Worm (Caenorhabditis elegans) whole organism, L4 larva: Measurements from ENCODE around the gene T21C9.9.

ENCODE experiments used
- D1046.2 ChIP-seq: fragments of 200-800 bp; sonication (Bioruptor generic); IDR thresholded peaks from 2 replicates; pipeline ENCODE4 v1.3.6; 2022; ENCODE audit warnings: missing genetic modification characterization, missing compliant biosample characterization
- F37D6.2 ChIP-seq: sonication (generic microtip); optimal IDR thresholded peaks from 2 replicates; lab custom pipeline; 2016; ENCODE audit warnings: mild to moderate bottlenecking, missing genetic modification characterization, missing compliant biosample characterization
- F49E8.2 ChIP-seq: sonication (generic microtip); optimal IDR thresholded peaks from 2 replicates; lab custom pipeline; 2016; ENCODE audit warnings: missing compliant biosample characterization, mild to moderate bottlenecking, missing genetic modification characterization, borderline replicate concordance
- R02D3.7 ChIP-seq: fragments of 150-350 bp; sonication (generic microtip); optimal IDR thresholded peaks from 3 replicates; lab custom pipeline; 2014; ENCODE audit warnings: missing biosample characterization, missing genetic modification characterization
- Y48G9A.11 ChIP-seq: fragments of 200-800 bp; sonication (Bioruptor generic); IDR thresholded peaks from 2 replicates; pipeline ENCODE4 v1.3.6; 2022; ENCODE audit warnings: missing genetic modification reagents, missing genetic modification characterization, missing compliant biosample characterization
- Y5F2A.4 ChIP-seq: fragments of 200-800 bp; sonication (Bioruptor generic); optimal IDR thresholded peaks from 2 replicates; lab custom pipeline; 2018; ENCODE audit warnings: mild to moderate bottlenecking, missing genetic modification characterization, missing compliant biosample characterization
- Y75B8A.6 ChIP-seq: fragments of 200-800 bp; sonication (Bioruptor generic); IDR thresholded peaks from 2 replicates; pipeline ENCODE4 v1.3.6; 2022; ENCODE audit warnings: missing genetic modification reagents, missing genetic modification characterization, missing compliant biosample characterization
- ZK546.5 ChIP-seq, 2 experiments: sonication (generic microtip); optimal IDR thresholded peaks; 2 replicates each; lab custom pipeline; 2017; ENCODE audit warnings: missing biosample characterization in 2 of 2, missing genetic modification characterization in 2 of 2
- aha-1 ChIP-seq: fragments of 150-350 bp; peaks from one replicate; lab custom pipeline; 2014; ENCODE audit warnings: missing biosample characterization, missing genetic modification characterization
- ceh-28 ChIP-seq: fragments of 150-350 bp; optimal IDR thresholded peaks from 2 replicates; lab custom pipeline; 2014; ENCODE audit warnings: missing biosample characterization, missing genetic modification reagents, missing genetic modification characterization
- ceh-32 ChIP-seq: sonication (generic microtip); optimal IDR thresholded peaks from 2 replicates; lab custom pipeline; 2016; ENCODE audit warnings: mild to moderate bottlenecking, missing genetic modification characterization, missing compliant biosample characterization; ENCODE audit not compliant: poor library complexity
- cey-2 ChIP-seq: sonication (generic microtip); optimal IDR thresholded peaks from 3 replicates; lab custom pipeline; 2017; ENCODE audit warnings: missing genetic modification characterization, mild to moderate bottlenecking, missing compliant biosample characterization, antibody characterized with exemption, borderline replicate concordance; ENCODE audit not compliant: insufficient read depth
- ctbp-1 ChIP-seq: fragments of 200-800 bp; sonication (Bioruptor generic); IDR thresholded peaks from 2 replicates; pipeline ENCODE4 v1.3.6; 2022; ENCODE audit warnings: missing genetic modification reagents, missing genetic modification characterization, missing compliant biosample characterization
- daf-16 ChIP-seq, 3 experiments: sonication (generic microtip); optimal IDR thresholded peaks; 2 replicates each; lab custom pipeline; 2016 to 2017; ENCODE audit warnings: missing genetic modification characterization in 3 of 3, missing genetic modification reagents in 3 of 3, mild to moderate bottlenecking in 2 of 3, missing compliant biosample characterization in 2 of 3, missing biosample characterization in 1 of 3, moderate library complexity in 1 of 3
- dmd-6 ChIP-seq: fragments of 200-800 bp; sonication (Bioruptor generic); IDR thresholded peaks from 2 replicates; pipeline ENCODE4 v1.3.6; 2022; ENCODE audit warnings: missing genetic modification reagents, missing genetic modification characterization, missing compliant biosample characterization
- dpl-1 ChIP-seq: fragments of 150-350 bp; optimal IDR thresholded peaks from 2 replicates; lab custom pipeline; 2014; ENCODE audit warnings: missing biosample characterization, missing genetic modification reagents, missing genetic modification characterization
- egl-27 ChIP-seq: sonication (generic microtip); optimal IDR thresholded peaks from 3 replicates; lab custom pipeline; 2017; ENCODE audit warnings: missing biosample characterization, missing genetic modification reagents, missing genetic modification characterization
- egl-43 ChIP-seq: fragments of 200-800 bp; sonication (Bioruptor generic); IDR thresholded peaks from 2 replicates; pipeline ENCODE4 v1.3.6; 2022; ENCODE audit warnings: missing genetic modification reagents, missing genetic modification characterization, missing compliant biosample characterization
- fos-1 ChIP-seq: fragments of 150-350 bp; optimal IDR thresholded peaks from 2 replicates; lab custom pipeline; 2014; ENCODE audit warnings: missing biosample characterization, missing genetic modification characterization
- hlh-30 ChIP-seq: sonication (generic microtip); optimal IDR thresholded peaks from 2 replicates; lab custom pipeline; 2017; ENCODE audit warnings: antibody characterized with exemption, mild to moderate bottlenecking, missing genetic modification characterization, missing compliant biosample characterization; ENCODE audit not compliant: insufficient read depth
- lin-15B ChIP-seq: fragments of 150-350 bp; sonication (generic microtip); optimal IDR thresholded peaks from 3 replicates; lab custom pipeline; 2014; ENCODE audit warnings: missing biosample characterization, missing genetic modification characterization
- lin-29 ChIP-seq: fragments of 200-800 bp; sonication (Bioruptor generic); IDR thresholded peaks from 2 replicates; pipeline ENCODE4 v1.3.6; 2022; ENCODE audit warnings: missing genetic modification reagents, missing genetic modification characterization, missing compliant biosample characterization
- lin-38 ChIP-seq: fragments of 200-800 bp; sonication (Bioruptor generic); IDR thresholded peaks from 2 replicates; pipeline ENCODE4 v1.3.6; 2022; ENCODE audit warnings: missing genetic modification reagents, missing genetic modification characterization, missing compliant biosample characterization
- lin-39 ChIP-seq: fragments of 150-350 bp; optimal IDR thresholded peaks from 2 replicates; lab custom pipeline; 2014; ENCODE audit warnings: missing biosample characterization, missing genetic modification reagents, missing genetic modification characterization
- lsy-2 ChIP-seq, 2 experiments: fragments of 150-350 bp in 1 of 2; sonication (generic microtip) in 1 of 2; optimal IDR thresholded peaks; 2 replicates each; lab custom pipeline; 2014 to 2017; ENCODE audit warnings: missing biosample characterization in 2 of 2, missing genetic modification characterization in 2 of 2
- madf-9 ChIP-seq: fragments of 200-800 bp; sonication (Bioruptor generic); conservative IDR thresholded peaks from 2 replicates; pipeline ENCODE4 v1.3.6; 2022; ENCODE audit warnings: missing genetic modification reagents, missing genetic modification characterization, missing compliant biosample characterization
- mep-1 ChIP-seq: fragments of 150-350 bp; sonication (generic microtip); optimal IDR thresholded peaks from 3 replicates; lab custom pipeline; 2014; ENCODE audit warnings: missing biosample characterization, missing genetic modification characterization
- mxl-3 ChIP-seq: fragments of 200-800 bp; sonication (Bioruptor generic); optimal IDR thresholded peaks from 2 replicates; lab custom pipeline; 2018; ENCODE audit warnings: mild to moderate bottlenecking, missing genetic modification characterization, missing compliant biosample characterization
- nhr-10 ChIP-seq: fragments of 150-350 bp; optimal IDR thresholded peaks from 2 replicates; lab custom pipeline; 2014; ENCODE audit warnings: missing biosample characterization, missing genetic modification characterization
- nhr-111 ChIP-seq: fragments of 200-800 bp; sonication (Bioruptor generic); optimal IDR thresholded peaks from 2 replicates; lab custom pipeline; 2018; ENCODE audit warnings: mild to moderate bottlenecking, missing genetic modification characterization, missing compliant biosample characterization
- nhr-237 ChIP-seq: sonication (generic microtip); optimal IDR thresholded peaks from 2 replicates; lab custom pipeline; 2017; ENCODE audit warnings: missing biosample characterization, missing genetic modification characterization
- nhr-25 ChIP-seq: sonication (generic microtip); optimal IDR thresholded peaks from 2 replicates; lab custom pipeline; 2017; ENCODE audit warnings: missing genetic modification characterization, mild to moderate bottlenecking, missing compliant biosample characterization, antibody characterized with exemption, moderate library complexity, borderline replicate concordance; ENCODE audit not compliant: insufficient read depth
- nhr-28 ChIP-seq: fragments of 150-350 bp; optimal IDR thresholded peaks from 2 replicates; lab custom pipeline; 2014; ENCODE audit warnings: missing biosample characterization, missing genetic modification characterization
- nhr-42 ChIP-seq: fragments of 200-800 bp; sonication (Bioruptor generic); IDR thresholded peaks from 2 replicates; pipeline ENCODE4 v1.3.6; 2022; ENCODE audit warnings: missing genetic modification characterization, missing compliant biosample characterization
- nhr-48 ChIP-seq: sonication (generic microtip); optimal IDR thresholded peaks from 2 replicates; lab custom pipeline; 2016; ENCODE audit warnings: mild to moderate bottlenecking, missing genetic modification characterization, missing compliant biosample characterization
- nhr-6 ChIP-seq: fragments of 150-350 bp; optimal IDR thresholded peaks from 2 replicates; lab custom pipeline; 2014; ENCODE audit warnings: missing biosample characterization, missing genetic modification characterization
- pha-4 ChIP-seq, 2 experiments: fragments of 150-350 bp in 1 of 2; fragments of 200-800 bp in 1 of 2; sonication (Bioruptor generic) in 1 of 2; IDR thresholded peaks in 1 of 2; optimal IDR thresholded peaks in 1 of 2; 2 replicates each; pipeline versions ENCODE4 v1.3.6 to Lab custom; 2014 to 2022; ENCODE audit warnings: missing genetic modification characterization in 2 of 2, missing genetic modification reagents in 2 of 2, missing biosample characterization in 1 of 2, missing compliant biosample characterization in 1 of 2
- rbr-2 ChIP-seq: sonication (generic microtip); optimal IDR thresholded peaks from 2 replicates; lab custom pipeline; 2016; ENCODE audit warnings: missing genotype, missing genetic modification characterization, missing compliant biosample characterization
- saeg-2 ChIP-seq: fragments of 200-800 bp; sonication (Bioruptor generic); IDR thresholded peaks from 2 replicates; pipeline ENCODE4 v1.3.6; 2022; ENCODE audit warnings: missing genetic modification reagents, missing genetic modification characterization, missing compliant biosample characterization
- set-16 ChIP-seq: fragments of 200-800 bp; sonication (Bioruptor generic); IDR thresholded peaks from 2 replicates; pipeline ENCODE4 v1.3.6; 2022; ENCODE audit warnings: missing genetic modification reagents, missing genetic modification characterization, missing compliant biosample characterization
- skn-1 ChIP-seq: fragments of 150-350 bp; optimal IDR thresholded peaks from 2 replicates; lab custom pipeline; 2014; ENCODE audit warnings: missing biosample characterization, missing genetic modification characterization
- spr-1 ChIP-seq: sonication (generic microtip); optimal IDR thresholded peaks from 2 replicates; lab custom pipeline; 2016; ENCODE audit warnings: mild to moderate bottlenecking, missing genetic modification characterization, missing compliant biosample characterization
- tra-1 ChIP-seq: fragments of 200-800 bp; sonication (Bioruptor generic); IDR thresholded peaks from 2 replicates; pipeline ENCODE4 v1.3.6; 2022; ENCODE audit warnings: missing genetic modification reagents, missing genetic modification characterization, missing compliant biosample characterization
- unc-130 ChIP-seq: sonication (generic microtip); optimal IDR thresholded peaks from 2 replicates; lab custom pipeline; 2016; ENCODE audit warnings: missing genetic modification reagents, missing genetic modification characterization, missing compliant biosample characterization
- unc-39 ChIP-seq: sonication (generic microtip); optimal IDR thresholded peaks from 2 replicates; lab custom pipeline; 2017; ENCODE audit warnings: missing biosample characterization, missing genetic modification characterization
- unc-62 ChIP-seq, 3 experiments: fragments of 150-350 bp in 1 of 3; sonication (generic microtip); optimal IDR thresholded peaks in 2 of 3; peaks in 1 of 3; 1 replicate in 1 of 3; 2 replicates in 2 of 3; lab custom pipeline; 2014 to 2017; ENCODE audit warnings: missing biosample characterization in 3 of 3, missing genetic modification characterization in 3 of 3, missing genetic modification reagents in 3 of 3, missing genotype in 1 of 3
- zag-1 ChIP-seq: fragments of 150-350 bp; optimal IDR thresholded peaks from 2 replicates; lab custom pipeline; 2014; ENCODE audit warnings: missing biosample characterization, missing genetic modification characterization
- zfp-3 ChIP-seq: fragments of 200-800 bp; sonication (Bioruptor generic); conservative IDR thresholded peaks from 2 replicates; pipeline ENCODE4 v1.3.6; 2022; ENCODE audit warnings: missing genetic modification reagents, missing genetic modification characterization, missing compliant biosample characterization
- ztf-11 ChIP-seq: fragments of 150-350 bp; optimal IDR thresholded peaks from 2 replicates; lab custom pipeline; 2014; ENCODE audit warnings: missing biosample characterization, missing genetic modification characterization
- ztf-7 ChIP-seq: fragments of 150-350 bp; optimal IDR thresholded peaks from 2 replicates; lab custom pipeline; 2014; ENCODE audit warnings: missing biosample characterization, missing genetic modification characterization

The T21C9.9 gene

DNA sequence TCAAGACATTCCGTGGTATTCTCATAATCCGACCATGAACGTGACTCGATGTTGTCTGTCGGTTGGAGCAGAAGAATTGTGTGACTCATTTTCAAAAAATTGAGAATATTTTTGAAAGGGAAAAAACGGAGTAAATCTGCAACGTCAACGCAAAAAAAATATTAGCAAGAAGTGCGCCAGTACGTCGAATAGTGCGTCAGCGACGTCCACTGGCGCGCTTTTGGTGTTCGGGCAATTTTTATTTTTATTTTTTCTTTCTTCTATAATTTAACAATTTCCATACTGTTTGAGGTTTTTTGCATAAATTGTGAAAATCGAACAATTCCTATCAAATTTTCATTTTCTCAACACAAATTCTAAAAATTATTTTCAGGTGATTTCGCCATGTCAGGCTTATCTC, 13.4 kb downstream of the T21C9.9 start, which contains the start of the genes erh-1 and lpd-9 (continued):
- TF ChIP-seq fos-1 (tag; lab: Kevin White, UChicago) (no peak), set-16 (GFP tag; lab: Robert Waterston, UW) (no peak), daf-16 (GFP tag; optimal IDR thresholded peaks at IDR 0.05; lab: Kevin White, UChicago) (peak in 1 of 2 experiments; percentile 43), daf-16 (tag; optimal IDR thresholded peaks at IDR 0.05; lab: Kevin White, UChicago) (peak; percentile 58), lin-29 (GFP tag; lab: Robert Waterston, UW) (no peak), saeg-2 (no peak), ztf-11 (tag; lab: Kevin White, UChicago) (no peak), ZK546.5 (tag; optimal IDR thresholded peaks at IDR 0.05; lab: Kevin White, UChicago) (no peak), nhr-10 (tag; lab: Kevin White, UChicago) (no peak), nhr-237 (tag; lab: Kevin White, UChicago) (no peak), ztf-7 (peak; percentile 38), unc-62 (GFP tag; optimal IDR thresholded peaks at IDR 0.05 in 1 of 2; lab: Kevin White, UChicago) (no peak), unc-62 (tag; optimal IDR thresholded peaks at IDR 0.05; lab: Kevin White, UChicago) (no peak), mxl-3 (GFP tag; lab: Kevin White, UChicago) (peak; percentile 26), Y5F2A.4 (no peak), D1046.2 (no peak), egl-27 (tag; lab: Kevin White, UChicago) (no peak), F49E8.2 (tag; lab: Kevin White, UChicago) (peak; percentile 33), lin-38 (GFP tag; lab: Robert Waterston, UW) (peak; percentile 84), F37D6.2 (tag; lab: Kevin White, UChicago) (peak; percentile 50), ceh-28 (tag; lab: Kevin White, UChicago) (no peak), spr-1 (tag; lab: Kevin White, UChicago) (peak; percentile 52), egl-43 (GFP tag; lab: Robert Waterston, UW) (no peak), nhr-48 (peak; percentile 66), lin-15B (tag; lab: Kevin White, UChicago) (no peak), nhr-42 (no peak), unc-130 (GFP tag; lab: Kevin White, UChicago) (peak; percentile 19), ctbp-1 (peak; percentile 28; the same call in 1 of the 2 replicates), Y48G9A.11 (GFP tag; lab: Robert Waterston, UW) (no peak), nhr-28 (tag; lab: Kevin White, UChicago) (peak; percentile 7), ceh-32 (tag; lab: Kevin White, UChicago) (no peak), dpl-1 (peak; percentile 80), unc-39 (tag; lab: Kevin White, UChicago) (no peak), nhr-25 (tag; lab: Kevin White, UChicago) (no peak), rbr-2 (tag; lab: Kevin White, UChicago) (peak; percentile 77), lin-39 (tag; lab: Kevin White, UChicago) (no peak), zag-1 (tag; lab: Kevin White, UChicago) (no peak), tra-1 (GFP tag; lab: Robert Waterston, UW) (peak; percentile 42; the same call in 1 of the 2 replicates), zfp-3 (no peak), lsy-2 (tag; optimal IDR thresholded peaks at IDR 0.05; lab: Kevin White, UChicago) (no peak), skn-1 (tag; lab: Kevin White, UChicago) (no peak), mep-1 (tag; lab: Kevin White, UChicago) (peak; percentile 80), hlh-30 (tag; lab: Kevin White, UChicago) (peak; percentile 62), nhr-111 (GFP tag; lab: Kevin White, UChicago) (no peak), nhr-6 (tag; lab: Kevin White, UChicago) (no peak), aha-1 (tag; lab: Kevin White, UChicago) (no peak), pha-4 (GFP tag; IDR thresholded peaks at IDR 0.05; lab: Robert Waterston, UW) (peak; percentile 62; the same call in 1 of the 2 replicates), pha-4 (tag; optimal IDR thresholded peaks at IDR 0.05; lab: Kevin White, UChicago) (peak; percentile 82), Y75B8A.6 (GFP tag; lab: Robert Waterston, UW) (no peak), R02D3.7 (tag; lab: Kevin White, UChicago) (no peak), madf-9 (GFP tag; lab: Robert Waterston, UW) (no peak), cey-2 (no peak), dmd-6 (GFP tag; lab: Robert Waterston, UW) (peak; percentile 73)
